Worm (Caenorhabditis elegans) whole organism, young adult: Measurements from ENCODE around the gene gcy-25.

Experiments
- ama-1 ChIP-seq, 3 experiments: fragments of 150-350 bp in 1 of 3; sonication (generic microtip) in 2 of 3; optimal IDR thresholded peaks; 2 replicates each; lab custom pipeline; 2014 to 2018; ENCODE audit warnings: missing biosample characterization in 2 of 3, missing genetic modification characterization in 2 of 3, missing genetic modification reagents in 2 of 3
- die-1 ChIP-seq: sonication (generic microtip); optimal IDR thresholded peaks from 2 replicates; lab custom pipeline; 2016; ENCODE audit warnings: missing genotype, mild to moderate bottlenecking, missing genetic modification characterization, missing compliant biosample characterization
- let-607 ChIP-seq, 2 experiments: fragments of 200-800 bp in 1 of 2; sonication (Bioruptor generic) in 1 of 2; sonication (generic microtip) in 1 of 2; optimal IDR thresholded peaks; 2 replicates each; lab custom pipeline; 2016 to 2018; ENCODE audit warnings: mild to moderate bottlenecking in 2 of 2, missing compliant biosample characterization in 2 of 2, missing genetic modification characterization in 2 of 2, moderate library complexity in 2 of 2, missing genotype in 1 of 2
- madf-3 ChIP-seq: fragments of 200-800 bp; sonication (Bioruptor generic); IDR thresholded peaks from 2 replicates; pipeline ENCODE4 v1.3.6; 2022; ENCODE audit warnings: missing genetic modification reagents, missing genetic modification characterization, missing compliant biosample characterization
- mes-4 ChIP-seq: sonication (generic microtip); optimal IDR thresholded peaks from 2 replicates; lab custom pipeline; 2016; ENCODE audit warnings: missing genotype, missing genetic modification characterization, missing compliant biosample characterization
- nfyb-1 ChIP-seq: fragments of 200-800 bp; sonication (Bioruptor generic); IDR thresholded peaks from 2 replicates; pipeline ENCODE4 v1.3.6; 2022; ENCODE audit warnings: missing genetic modification reagents, missing genetic modification characterization, missing compliant biosample characterization
- rcor-1 ChIP-seq: fragments of 200-800 bp; sonication (Bioruptor generic); IDR thresholded peaks from 2 replicates; pipeline ENCODE4 v1.3.6; 2022; ENCODE audit warnings: missing genetic modification reagents, missing genetic modification characterization, missing compliant biosample characterization
- snpc-4 ChIP-seq, 5 experiments: fragments of 150-350 bp in 1 of 5; sonication (generic microtip) in 4 of 5; optimal IDR thresholded peaks; 2 replicates each; lab custom pipeline; 2014 to 2018; ENCODE audit warnings: missing genetic modification characterization in 5 of 5, missing biosample characterization in 3 of 5, antibody characterized with exemption in 2 of 5, mild to moderate bottlenecking in 2 of 5, missing compliant biosample characterization in 2 of 5, missing genotype in 2 of 5, moderate library complexity in 2 of 5, missing genetic modification reagents in 1 of 5
- unc-62 ChIP-seq: fragments of 150-350 bp; optimal IDR thresholded peaks from 2 replicates; lab custom pipeline; 2014; ENCODE audit warnings: missing biosample characterization, missing genetic modification reagents, missing genetic modification characterization
- ztf-28 ChIP-seq: fragments of 200-800 bp; sonication (Bioruptor generic); IDR thresholded peaks from 2 replicates; pipeline ENCODE4 v1.3.6; 2022; ENCODE audit warnings: missing genetic modification reagents, missing genetic modification characterization, missing compliant biosample characterization

DNA sequence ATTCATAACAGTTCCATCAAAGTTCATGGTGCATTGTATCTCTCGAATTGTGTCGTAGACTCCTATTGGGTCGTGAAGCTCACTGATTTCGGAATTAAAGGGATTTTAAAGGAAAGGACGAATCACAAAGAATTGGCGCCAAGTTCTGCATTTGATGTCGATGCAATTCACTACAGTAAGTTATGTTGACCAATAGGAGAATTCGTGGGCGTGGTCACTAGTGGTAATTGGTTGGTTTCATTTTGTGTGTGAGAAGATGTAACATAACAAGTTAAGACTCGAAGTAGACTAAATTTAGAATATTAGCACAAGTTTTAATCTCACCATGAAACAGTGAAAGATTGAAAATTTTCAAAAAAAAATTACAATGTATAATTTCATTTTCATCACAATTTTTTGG, 5.5 kb downstream of the gcy-25 start:
- no peak for TF ChIP-seq ztf-28 (GFP tag; lab: Robert Waterston, UW)
- no peak for TF ChIP-seq mes-4 (tag; lab: Kevin White, UChicago)
- TF ChIP-seq unc-62 (GFP tag; lab: Kevin White, UChicago) = no peak
- no peak for TF ChIP-seq let-607 (tag; optimal IDR thresholded peaks at IDR 0.05; lab: Kevin White, UChicago)
- no peak for TF ChIP-seq madf-3 (GFP tag; lab: Robert Waterston, UW)
- peak; percentile 7 for TF ChIP-seq snpc-4 (GFP tag; optimal IDR thresholded peaks at IDR 0.05; lab: Kevin White, UChicago)
- no peak for TF ChIP-seq snpc-4 (tag; optimal IDR thresholded peaks at IDR 0.05; lab: Kevin White, UChicago)
- TF ChIP-seq nfyb-1 (GFP tag; lab: Robert Waterston, UW) = no peak
- no peak for TF ChIP-seq ama-1 (optimal IDR thresholded peaks at IDR 0.05; lab: Kevin White, UChicago)
- TF ChIP-seq ama-1 (GFP tag; optimal IDR thresholded peaks at IDR 0.05; lab: Kevin White, UChicago) = no peak
- no peak for TF ChIP-seq die-1 (tag; lab: Kevin White, UChicago)
- no peak for TF ChIP-seq rcor-1 (GFP tag; lab: Robert Waterston, UW)
